Worm (Caenorhabditis elegans): Measurements from ENCODE around the gene Y53G8B.2.
A peak's percentile ranks its signal among the peaks of the same experiment; 100 is the strongest.

- TF ChIP-seq dpl-1 (GFP tag; optimal IDR thresholded peaks at IDR 0.05): no peak
- TF ChIP-seq nhr-25 (tag; optimal IDR thresholded peaks at IDR 0.05; ENCODE audit: borderline replicate concordance, insufficient read depth): no peak
- peak in 1 of 2 experiments; percentile 51 for TF ChIP-seq unc-62 (GFP tag; optimal IDR thresholded peaks at IDR 0.05 in 1 of 2)
- no peak for TF ChIP-seq unc-62 (tag; optimal IDR thresholded peaks at IDR 0.05)
- no peak for TF ChIP-seq pqm-1 (tag; optimal IDR thresholded peaks at IDR 0.05)
- TF ChIP-seq sdz-12 (GFP tag; optimal IDR thresholded peaks at IDR 0.05): no peak
- no peak for TF ChIP-seq lin-38 (GFP tag; IDR thresholded peaks at IDR 0.05)
- TF ChIP-seq aha-1 (tag): no peak
These were observed 25.3 kb upstream of the Y53G8B.2 start, which contains the start of gene Y53G8B.1 for ce11 chrIII:3129036-3129435.
